Worm (Caenorhabditis elegans) whole organism, early embryonic: ENCODE data around the gene F23H11.7.

Source experiments
- B0310.2 ChIP-seq: sonication (generic microtip); optimal IDR thresholded peaks from 2 replicates; lab custom pipeline; 2016; ENCODE audit warnings: mild to moderate bottlenecking, missing genetic modification characterization, missing compliant biosample characterization
- F13C5.2 ChIP-seq: sonication (generic microtip); optimal IDR thresholded peaks from 2 replicates; lab custom pipeline; 2017; ENCODE audit warnings: mild to moderate bottlenecking, missing genetic modification characterization, inconsistent platforms, missing compliant biosample characterization
- aly-1 ChIP-seq: sonication (generic microtip); optimal IDR thresholded peaks from 2 replicates; lab custom pipeline; 2016; ENCODE audit warnings: missing genetic modification characterization, missing compliant biosample characterization
- ama-1 ChIP-seq: fragments of 150-350 bp; optimal IDR thresholded peaks from 2 replicates; lab custom pipeline; 2014
- ceh-13 ChIP-seq: fragments of 200-800 bp; sonication (Bioruptor generic); optimal IDR thresholded peaks from 2 replicates; lab custom pipeline; 2018; ENCODE audit warnings: mild to moderate bottlenecking, missing genetic modification characterization, missing compliant biosample characterization
- ceh-36 ChIP-seq: sonication (generic microtip); optimal IDR thresholded peaks from 2 replicates; lab custom pipeline; 2016; ENCODE audit warnings: missing genetic modification characterization, inconsistent platforms, missing compliant biosample characterization
- flt-1 ChIP-seq: fragments of 200-800 bp; sonication (Bioruptor generic); IDR thresholded peaks from 2 replicates; pipeline ENCODE4 v1.3.6; 2022; ENCODE audit warnings: missing genetic modification characterization, missing compliant biosample characterization
- hmbx-1 ChIP-seq: sonication (generic microtip); optimal IDR thresholded peaks from 2 replicates; lab custom pipeline; 2016; ENCODE audit warnings: mild to moderate bottlenecking, missing genetic modification characterization, missing compliant biosample characterization
- hmg-4 ChIP-seq: fragments of 200-800 bp; sonication (Bioruptor generic); optimal IDR thresholded peaks from 2 replicates; lab custom pipeline; 2018; ENCODE audit warnings: mild to moderate bottlenecking, missing genetic modification characterization, missing compliant biosample characterization
- hnd-1 ChIP-seq: sonication (generic microtip); optimal IDR thresholded peaks from 2 replicates; lab custom pipeline; 2016; ENCODE audit warnings: missing genetic modification characterization, missing compliant biosample characterization
- sea-1 ChIP-seq: fragments of 200-800 bp; sonication (Bioruptor generic); conservative IDR thresholded peaks from 2 replicates; pipeline ENCODE4 v1.3.6; 2022; ENCODE audit warnings: missing genetic modification characterization, missing compliant biosample characterization
- tbx-11 ChIP-seq: fragments of 200-800 bp; sonication (Bioruptor generic); IDR thresholded peaks from 2 replicates; pipeline ENCODE4 v1.3.6; 2022; ENCODE audit warnings: missing genetic modification characterization, missing compliant biosample characterization

- TF ChIP-seq F13C5.2 (tag; lab: Kevin White, UChicago) (no peak), B0310.2 (tag; lab: Kevin White, UChicago) (no peak), ama-1 (no peak), tbx-11 (GFP tag; lab: Robert Waterston, UW) (no peak), hmg-4 (GFP tag; lab: Kevin White, UChicago) (no peak), ceh-13 (no peak), hmbx-1 (tag; lab: Kevin White, UChicago) (no peak), aly-1 (tag; lab: Kevin White, UChicago) (no peak), hnd-1 (tag; lab: Kevin White, UChicago) (no peak), flt-1 (GFP tag; lab: Robert Waterston, UW) (no peak), ceh-36 (tag; lab: Kevin White, UChicago) (no peak), sea-1 (GFP tag; lab: Robert Waterston, UW) (no peak)
These were observed 30.2 kb downstream of the F23H11.7 start for ce11 chrIII:888983-889549.
